Worm (Caenorhabditis elegans) whole organism, mixed stage, embryonic: Measurements from ENCODE around the gene prmt-6.

ENCODE experiments used
- bed-3 ChIP-seq: fragments of 200-800 bp; sonication (Bioruptor generic); optimal IDR thresholded peaks from 3 replicates; lab custom pipeline; 2018; ENCODE audit warnings: mild to moderate bottlenecking, missing genetic modification characterization, moderate library complexity, missing compliant biosample characterization
- blmp-1 ChIP-seq: fragments of 150-350 bp; optimal IDR thresholded peaks from 2 replicates; lab custom pipeline; 2014; ENCODE audit warnings: missing biosample characterization, missing genetic modification characterization
- ceh-39 ChIP-seq: fragments of 150-350 bp; optimal IDR thresholded peaks from 2 replicates; lab custom pipeline; 2014; ENCODE audit warnings: missing biosample characterization, missing genetic modification characterization
- ceh-43 ChIP-seq: fragments of 200-800 bp; sonication (Bioruptor generic); optimal IDR thresholded peaks from 2 replicates; lab custom pipeline; 2018; ENCODE audit warnings: mild to moderate bottlenecking, missing genetic modification characterization, moderate library complexity, missing compliant biosample characterization
- ceh-83 ChIP-seq: fragments of 200-800 bp; sonication (Bioruptor generic); optimal IDR thresholded peaks from 2 replicates; lab custom pipeline; 2018; ENCODE audit warnings: mild to moderate bottlenecking, missing genetic modification characterization, missing compliant biosample characterization
- ces-1 ChIP-seq: fragments of 150-350 bp; optimal IDR thresholded peaks from 2 replicates; lab custom pipeline; 2014; ENCODE audit warnings: missing biosample characterization, missing genetic modification reagents, missing genetic modification characterization
- cnd-1 ChIP-seq: fragments of 200-800 bp; sonication (Bioruptor generic); optimal IDR thresholded peaks from 2 replicates; lab custom pipeline; 2018; ENCODE audit warnings: mild to moderate bottlenecking, missing genetic modification characterization, missing compliant biosample characterization
- drap-1 ChIP-seq: fragments of 200-800 bp; sonication (Bioruptor generic); optimal IDR thresholded peaks from 3 replicates; lab custom pipeline; 2018; ENCODE audit warnings: mild to moderate bottlenecking, missing genetic modification characterization, missing compliant biosample characterization
- elt-1 ChIP-seq: sonication (generic microtip); optimal IDR thresholded peaks from 2 replicates; lab custom pipeline; 2017; ENCODE audit warnings: missing genetic modification characterization, mild to moderate bottlenecking, missing compliant biosample characterization, antibody characterized with exemption, moderate library complexity, borderline replicate concordance; ENCODE audit not compliant: insufficient read depth
- elt-3 ChIP-seq: fragments of 150-350 bp; optimal IDR thresholded peaks from 2 replicates; lab custom pipeline; 2014; ENCODE audit warnings: missing biosample characterization, missing genetic modification characterization
- flh-1 ChIP-seq: fragments of 200-800 bp; sonication (Bioruptor generic); optimal IDR thresholded peaks from 2 replicates; lab custom pipeline; 2018; ENCODE audit warnings: mild to moderate bottlenecking, missing genetic modification characterization, moderate library complexity, missing compliant biosample characterization
- hlh-1 ChIP-seq: fragments of 150-350 bp; optimal IDR thresholded peaks from 2 replicates; lab custom pipeline; 2014; ENCODE audit warnings: missing biosample characterization, missing genetic modification reagents, missing genetic modification characterization
- lin-13 ChIP-seq: fragments of 150-350 bp; optimal IDR thresholded peaks from 2 replicates; lab custom pipeline; 2014; ENCODE audit warnings: missing biosample characterization, missing genetic modification characterization
- lin-32 ChIP-seq: fragments of 200-800 bp; sonication (Bioruptor generic); optimal IDR thresholded peaks from 2 replicates; lab custom pipeline; 2018; ENCODE audit warnings: mild to moderate bottlenecking, missing genetic modification characterization, missing compliant biosample characterization
- lsy-2 ChIP-seq: fragments of 150-350 bp; optimal IDR thresholded peaks from 2 replicates; lab custom pipeline; 2014; ENCODE audit warnings: missing biosample characterization, missing genetic modification characterization
- mab-5 ChIP-seq: fragments of 150-350 bp; optimal IDR thresholded peaks from 2 replicates; lab custom pipeline; 2014; ENCODE audit warnings: missing biosample characterization, missing genetic modification characterization
- mep-1 ChIP-seq: fragments of 150-350 bp; optimal IDR thresholded peaks from 2 replicates; lab custom pipeline; 2017; ENCODE audit warnings: missing biosample characterization, missing genetic modification reagents, missing genetic modification characterization, inconsistent platforms
- mls-2 ChIP-seq: sonication (generic microtip); optimal IDR thresholded peaks from 2 replicates; lab custom pipeline; 2016; ENCODE audit warnings: mild to moderate bottlenecking, missing genetic modification characterization, moderate library complexity, missing compliant biosample characterization
- nhr-12 ChIP-seq: fragments of 150-350 bp; optimal IDR thresholded peaks from 2 replicates; lab custom pipeline; 2014; ENCODE audit warnings: missing biosample characterization, missing genetic modification characterization
- nhr-2 ChIP-seq: fragments of 150-350 bp; optimal IDR thresholded peaks from 2 replicates; lab custom pipeline; 2014; ENCODE audit warnings: missing biosample characterization, missing genetic modification characterization
- nhr-237 ChIP-seq: fragments of 150-350 bp; optimal IDR thresholded peaks from 2 replicates; lab custom pipeline; 2014; ENCODE audit warnings: missing biosample characterization, missing genetic modification characterization
- nhr-28 ChIP-seq: fragments of 150-350 bp; optimal IDR thresholded peaks from 2 replicates; lab custom pipeline; 2014; ENCODE audit warnings: missing biosample characterization, missing genetic modification characterization
- nhr-76 ChIP-seq: sonication (generic microtip); optimal IDR thresholded peaks from 2 replicates; lab custom pipeline; 2017; ENCODE audit warnings: missing biosample characterization, missing genetic modification characterization
- pha-4 ChIP-seq: fragments of 150-350 bp; optimal IDR thresholded peaks from 2 replicates; lab custom pipeline; 2018; ENCODE audit warnings: missing biosample characterization, missing genetic modification reagents, missing genetic modification characterization
- sem-2 ChIP-seq: fragments of 200-800 bp; sonication (Bioruptor generic); optimal IDR thresholded peaks from 2 replicates; lab custom pipeline; 2018; ENCODE audit warnings: mild to moderate bottlenecking, missing genetic modification characterization, missing compliant biosample characterization
- snpc-4 ChIP-seq: fragments of 150-350 bp; optimal IDR thresholded peaks from 2 replicates; lab custom pipeline; 2014; ENCODE audit warnings: missing biosample characterization, missing genetic modification characterization
- sptf-1 ChIP-seq: sonication (generic microtip); optimal IDR thresholded peaks from 2 replicates; lab custom pipeline; 2017; ENCODE audit warnings: mild to moderate bottlenecking, missing genetic modification characterization, moderate library complexity, missing compliant biosample characterization
- tbx-8 ChIP-seq: fragments of 200-800 bp; sonication (Bioruptor generic); optimal IDR thresholded peaks from 2 replicates; lab custom pipeline; 2018; ENCODE audit warnings: mild to moderate bottlenecking, missing genetic modification characterization, moderate library complexity, missing compliant biosample characterization
- unc-120 ChIP-seq: sonication (generic microtip); optimal IDR thresholded peaks from 2 replicates; lab custom pipeline; 2017; ENCODE audit warnings: missing genetic modification characterization, missing compliant biosample characterization; ENCODE audit not compliant: poor library complexity, severe bottlenecking
- unc-39 ChIP-seq: fragments of 150-350 bp; optimal IDR thresholded peaks from 2 replicates; lab custom pipeline; 2014; ENCODE audit warnings: missing biosample characterization, missing genetic modification characterization
- unc-62 ChIP-seq: fragments of 150-350 bp; optimal IDR thresholded peaks from 2 replicates; lab custom pipeline; 2014; ENCODE audit warnings: missing biosample characterization, missing genetic modification reagents, missing genetic modification characterization
- zip-8 ChIP-seq: fragments of 150-350 bp; optimal IDR thresholded peaks from 2 replicates; lab custom pipeline; 2014; ENCODE audit warnings: missing biosample characterization, missing genetic modification characterization
- ztf-11 ChIP-seq: fragments of 150-350 bp; optimal IDR thresholded peaks from 2 replicates; lab custom pipeline; 2014; ENCODE audit warnings: missing biosample characterization, missing genetic modification characterization

prmt-6 gene

DNA sequence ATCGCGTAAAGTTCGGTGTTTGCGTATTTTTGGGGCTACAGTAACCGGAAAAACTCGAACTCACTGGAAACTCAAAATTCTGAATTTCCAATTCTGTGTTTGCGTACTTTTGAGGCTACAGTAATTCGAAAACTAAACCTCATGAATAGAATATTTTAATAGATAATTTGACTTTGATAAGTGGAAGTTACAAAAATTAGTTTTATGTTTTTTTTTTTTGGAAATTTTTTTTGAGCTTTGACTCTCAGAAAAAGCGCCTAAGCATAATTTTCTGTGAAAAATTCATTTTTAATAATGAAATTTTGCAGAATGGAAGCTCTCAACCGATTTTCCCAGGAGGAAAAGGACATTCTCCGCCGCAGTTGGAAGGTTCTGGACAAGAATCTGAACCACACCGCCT lies 8.3 kb upstream of the prmt-6 start, which contains the start of gene glb-7:
Gene glb-7 (plus strand): TSS at position 301 of the 400 bp plus-strand sequence.
- no peak for TF ChIP-seq elt-3
- TF ChIP-seq ztf-11 (tag; lab: Kevin White, UChicago): no peak
- no peak for TF ChIP-seq snpc-4 (tag; lab: Kevin White, UChicago)
- TF ChIP-seq unc-39 (tag; lab: Kevin White, UChicago): no peak
- TF ChIP-seq ceh-39 (tag; lab: Kevin White, UChicago): no peak
- TF ChIP-seq pha-4 (tag; lab: Kevin White, UChicago): no peak
- no peak for TF ChIP-seq hlh-1 (tag; lab: Kevin White, UChicago)
- no peak for TF ChIP-seq lin-32
- TF ChIP-seq blmp-1: no peak
- no peak for TF ChIP-seq flh-1 (GFP tag; lab: Kevin White, UChicago)
- TF ChIP-seq unc-62 (GFP tag; lab: Kevin White, UChicago): no peak
- TF ChIP-seq ces-1 (GFP tag; lab: Kevin White, UChicago): no peak
- no peak for TF ChIP-seq mep-1 (tag; lab: Kevin White, UChicago)
- no peak for TF ChIP-seq tbx-8 (GFP tag; lab: Kevin White, UChicago)
- TF ChIP-seq lsy-2: no peak
- TF ChIP-seq sptf-1 (tag; lab: Kevin White, UChicago): no peak

DNA sequence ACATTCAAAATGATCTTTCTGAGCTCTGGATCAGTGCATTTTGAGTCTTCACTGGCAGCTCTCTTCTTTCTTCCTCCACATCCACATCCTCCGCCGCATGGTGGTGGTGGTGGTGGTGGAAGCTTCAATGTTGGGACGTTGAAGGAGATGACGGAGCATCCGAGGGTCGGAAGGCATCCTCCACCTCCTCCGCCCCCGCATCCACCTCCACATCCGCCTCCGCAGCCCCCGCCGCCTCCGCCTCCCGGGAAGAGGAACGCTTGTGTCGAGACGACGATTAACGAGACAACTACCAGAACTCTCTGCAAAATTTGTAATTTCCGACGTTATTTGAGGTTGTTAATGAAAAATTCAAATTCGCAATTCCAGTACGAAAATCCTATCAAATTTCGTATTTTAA lies 3.4 kb upstream of the prmt-6 start:
- no peak for TF ChIP-seq unc-62 (GFP tag; lab: Kevin White, UChicago)
- no peak for TF ChIP-seq bed-3 (GFP tag; lab: Kevin White, UChicago)
- no peak for TF ChIP-seq nhr-237 (tag; lab: Kevin White, UChicago)
- TF ChIP-seq ceh-83: no peak
- TF ChIP-seq blmp-1: no peak
- no peak for TF ChIP-seq nhr-76 (tag; lab: Kevin White, UChicago)
- no peak for TF ChIP-seq mep-1 (tag; lab: Kevin White, UChicago)
- TF ChIP-seq hlh-1 (tag; lab: Kevin White, UChicago): no peak
- TF ChIP-seq ztf-11 (tag; lab: Kevin White, UChicago): no peak
- no peak for TF ChIP-seq pha-4 (tag; lab: Kevin White, UChicago)
- no peak for TF ChIP-seq drap-1 (GFP tag; lab: Kevin White, UChicago)
- no peak for TF ChIP-seq cnd-1 (tag; lab: Kevin White, UChicago)
- TF ChIP-seq zip-8: no peak
- no peak for TF ChIP-seq mls-2
- TF ChIP-seq unc-120: no peak
- no peak for TF ChIP-seq nhr-28 (tag; lab: Kevin White, UChicago)
- no peak for TF ChIP-seq mab-5 (tag; lab: Kevin White, UChicago)
- TF ChIP-seq nhr-12 (tag; lab: Kevin White, UChicago): no peak

DNA sequence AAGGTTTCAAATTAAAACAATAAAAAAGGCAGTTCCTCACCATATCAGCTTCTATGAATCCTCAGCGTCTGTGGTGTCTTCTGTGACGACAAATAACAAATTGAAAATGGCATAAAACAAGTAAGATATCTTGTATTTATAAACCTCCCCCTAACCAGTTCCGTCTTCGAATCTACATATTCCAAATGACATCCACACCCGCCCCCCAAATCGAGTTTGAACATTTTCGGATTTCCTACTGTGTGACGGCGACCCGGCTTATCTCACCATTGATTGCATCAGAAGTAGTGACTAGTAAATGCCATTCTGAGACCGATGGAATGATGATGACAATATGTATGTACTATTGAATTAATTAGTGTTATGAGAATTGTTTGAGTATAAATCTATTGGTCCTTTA lies 2.0 kb upstream of the prmt-6 start, which contains the start of gene grl-20:
Gene grl-20 (minus strand): TSS at position 101 of the 400 bp plus-strand sequence.
- TF ChIP-seq ceh-83 (no peak), hlh-1 (tag; lab: Kevin White, UChicago) (no peak), elt-1 (tag; lab: Kevin White, UChicago) (no peak), nhr-237 (tag; lab: Kevin White, UChicago) (no peak), sptf-1 (tag; lab: Kevin White, UChicago) (no peak), ceh-43 (no peak), ces-1 (GFP tag; lab: Kevin White, UChicago) (no peak), lin-13 (no peak), sem-2 (GFP tag; lab: Kevin White, UChicago) (no peak), drap-1 (GFP tag; lab: Kevin White, UChicago) (no peak), tbx-8 (GFP tag; lab: Kevin White, UChicago) (no peak), mab-5 (tag; lab: Kevin White, UChicago) (no peak), snpc-4 (tag; lab: Kevin White, UChicago) (no peak), zip-8 (no peak), nhr-76 (tag; lab: Kevin White, UChicago) (no peak), ztf-11 (tag; lab: Kevin White, UChicago) (no peak)

DNA sequence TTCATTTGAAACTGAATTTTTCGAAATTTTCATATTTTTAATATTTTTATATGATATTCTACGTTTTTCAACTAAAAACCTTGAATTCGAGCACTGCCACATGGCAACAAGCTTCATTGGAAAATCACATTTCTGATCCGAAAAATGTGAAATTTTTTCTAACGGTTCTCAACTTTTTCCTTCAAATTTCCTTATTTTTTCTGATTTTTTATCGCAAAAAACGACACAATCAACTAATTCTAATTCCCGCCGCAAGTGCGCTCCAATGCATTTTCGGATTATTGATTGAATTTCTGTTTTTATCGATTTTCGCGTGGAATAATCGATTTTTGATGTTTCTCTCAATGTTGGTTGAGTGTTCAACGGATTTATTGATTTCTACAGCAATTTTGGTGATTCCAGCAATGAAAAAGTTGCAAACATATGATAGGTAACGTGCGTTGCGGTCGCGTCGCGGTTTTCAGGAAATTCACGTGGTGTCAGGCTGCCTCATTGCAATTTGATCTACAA lies 2.7 kb downstream of the prmt-6 start, which contains the start of gene C23H5.12:
Gene C23H5.12 (plus strand): TSS at position 51 of the 510 bp plus-strand sequence.
- TF ChIP-seq mep-1 (tag; lab: Kevin White, UChicago) (no peak), nhr-12 (tag; lab: Kevin White, UChicago) (no peak), elt-3 (no peak), ceh-43 (no peak), nhr-2 (tag; lab: Kevin White, UChicago) (no peak), tbx-8 (GFP tag; lab: Kevin White, UChicago) (no peak), nhr-28 (tag; lab: Kevin White, UChicago) (no peak)
- TF ChIP-seq, all 35 proteins: peak for 0
